Worm (Caenorhabditis elegans) whole organism, L3 larva: ENCODE measurements around the gene pitr-4.

Experiments
- R02D3.7 ChIP-seq: fragments of 150-350 bp; optimal IDR thresholded peaks from 2 replicates; lab custom pipeline; 2014; ENCODE audit warnings: missing biosample characterization, missing genetic modification characterization
- aly-2 ChIP-seq: fragments of 150-350 bp; optimal IDR thresholded peaks from 2 replicates; lab custom pipeline; 2014; ENCODE audit warnings: missing biosample characterization, missing genetic modification characterization
- ama-1 ChIP-seq: fragments of 150-350 bp; optimal IDR thresholded peaks from 2 replicates; lab custom pipeline; 2018
- ceh-82 ChIP-seq: fragments of 150-350 bp; optimal IDR thresholded peaks from 2 replicates; lab custom pipeline; 2014; ENCODE audit warnings: missing biosample characterization, missing genetic modification characterization
- egl-27 ChIP-seq: sonication (generic microtip); optimal IDR thresholded peaks from 4 replicates; lab custom pipeline; 2017; ENCODE audit warnings: missing biosample characterization, missing genetic modification reagents, missing genetic modification characterization
- egl-5 ChIP-seq: fragments of 150-350 bp; optimal IDR thresholded peaks from 2 replicates; lab custom pipeline; 2017; ENCODE audit warnings: missing biosample characterization, missing genetic modification reagents, missing genetic modification characterization, inconsistent platforms
- lin-39 ChIP-seq: fragments of 150-350 bp; optimal IDR thresholded peaks from 2 replicates; lab custom pipeline; 2018; ENCODE audit warnings: missing biosample characterization, missing genetic modification reagents, missing genetic modification characterization
- nhr-25 ChIP-seq: sonication (generic microtip); optimal IDR thresholded peaks from 2 replicates; lab custom pipeline; 2017; ENCODE audit warnings: missing biosample characterization, missing genetic modification characterization
- pha-4 ChIP-seq: fragments of 150-350 bp; optimal IDR thresholded peaks from 2 replicates; lab custom pipeline; 2014; ENCODE audit warnings: missing biosample characterization, missing genetic modification reagents, missing genetic modification characterization
- unc-62 ChIP-seq: fragments of 150-350 bp; sonication (generic microtip); optimal IDR thresholded peaks from 4 replicates; lab custom pipeline; 2014; ENCODE audit warnings: missing biosample characterization, missing genetic modification reagents, missing genetic modification characterization

DNA sequence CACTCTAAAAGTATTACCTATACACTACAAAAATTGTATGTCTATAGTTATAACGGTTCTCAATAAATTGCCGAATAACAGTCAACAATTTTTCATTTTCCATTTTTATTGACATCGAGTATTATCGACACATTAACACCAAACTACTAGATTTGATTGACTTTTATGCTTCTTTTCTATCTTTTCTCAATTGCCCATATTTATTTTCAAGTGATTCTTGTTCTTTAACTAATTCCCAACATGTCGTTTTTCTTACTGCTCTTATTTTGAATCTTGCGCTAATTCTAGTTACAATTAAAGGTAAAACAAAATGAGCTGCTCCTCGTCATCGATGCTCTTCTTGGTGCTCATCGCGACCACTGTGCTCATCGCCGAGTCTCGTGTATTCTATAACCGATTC lies 16.6 kb upstream of the pitr-4 start, which contains the start of gene cthd-1:
- TF ChIP-seq pha-4 (tag; lab: Kevin White, UChicago) (no peak), egl-27 (tag; lab: Kevin White, UChicago) (no peak), ceh-82 (tag; lab: Kevin White, UChicago) (no peak), lin-39 (no peak), egl-5 (tag; lab: Kevin White, UChicago) (no peak), unc-62 (no peak), R02D3.7 (tag; lab: Kevin White, UChicago) (no peak), ama-1 (lab: Kevin White, UChicago) (no peak), nhr-25 (no peak), aly-2 (tag; lab: Kevin White, UChicago) (no peak)
